Worm (Caenorhabditis elegans): Measurements from ENCODE around the gene C08D8.1.
A peak's percentile ranks its signal among the peaks of the same experiment; 100 is the strongest.

The C08D8.1 gene

ce11 chrV:8357756-8358155, 12.2 kb downstream of the C08D8.1 start:
- TF ChIP-seq T23F11.4 (GFP tag; optimal IDR thresholded peaks at IDR 0.05) = no peak
- no peak for TF ChIP-seq sdc-2 (tag; optimal IDR thresholded peaks at IDR 0.05)
- TF ChIP-seq hlh-30 (tag; optimal IDR thresholded peaks at IDR 0.05; ENCODE audit: insufficient read depth) = no peak
- TF ChIP-seq pha-4 (tag; optimal IDR thresholded peaks at IDR 0.05) = no peak
- no peak for TF ChIP-seq ceh-22 (tag; optimal IDR thresholded peaks at IDR 0.05)
- TF ChIP-seq ceh-18 (tag; optimal IDR thresholded peaks at IDR 0.05) = no peak
- TF ChIP-seq gmeb-2 (tag; optimal IDR thresholded peaks at IDR 0.05) = no peak
- TF ChIP-seq hlh-15 (tag; optimal IDR thresholded peaks at IDR 0.05) = no peak
- no peak for TF ChIP-seq unc-55 (GFP tag; optimal IDR thresholded peaks at IDR 0.05)
- TF ChIP-seq tbx-7 (tag; optimal IDR thresholded peaks at IDR 0.05) = no peak
- TF ChIP-seq ceh-9 (tag; optimal IDR thresholded peaks at IDR 0.05) = no peak
- TF ChIP-seq lin-11 (tag; optimal IDR thresholded peaks at IDR 0.05) = no peak
- TF ChIP-seq zip-5 (tag; optimal IDR thresholded peaks at IDR 0.05) = no peak
- TF ChIP-seq fax-1 (tag; optimal IDR thresholded peaks at IDR 0.05) = no peak
- TF ChIP-seq ceh-19 (GFP tag; optimal IDR thresholded peaks at IDR 0.05) = no peak
- TF ChIP-seq dmd-4 (tag; optimal IDR thresholded peaks at IDR 0.05; ENCODE audit: borderline replicate concordance) = no peak
- no peak for TF ChIP-seq pag-3 (tag; optimal IDR thresholded peaks at IDR 0.05; ENCODE audit: borderline replicate concordance)
- no peak for TF ChIP-seq npax-4 (tag; optimal IDR thresholded peaks at IDR 0.05)
- no peak for TF ChIP-seq ceh-6 (GFP tag; optimal IDR thresholded peaks at IDR 0.05)
- TF ChIP-seq fkh-10 (GFP tag; optimal IDR thresholded peaks at IDR 0.05) = no peak

- TF ChIP-seq eyg-1 (tag; optimal IDR thresholded peaks at IDR 0.05) (no peak), K02D7.2 (tag; optimal IDR thresholded peaks at IDR 0.05) (no peak), ceh-34 (tag; optimal IDR thresholded peaks at IDR 0.05) (no peak), ceh-14 (tag; optimal IDR thresholded peaks at IDR 0.05) (no peak), fkh-10 (GFP tag; optimal IDR thresholded peaks at IDR 0.05) (no peak), elt-2 (tag; optimal IDR thresholded peaks at IDR 0.05) (no peak), rnt-1 (tag; optimal IDR thresholded peaks at IDR 0.05) (no peak), ceh-22 (tag; optimal IDR thresholded peaks at IDR 0.05) (no peak), nhr-11 (tag; optimal IDR thresholded peaks at IDR 0.05) (no peak), dve-1 (tag; optimal IDR thresholded peaks at IDR 0.05) (no peak), lim-6 (tag; optimal IDR thresholded peaks at IDR 0.05) (no peak), Y22D7AL.16 (tag; optimal IDR thresholded peaks at IDR 0.05) (no peak), hlh-8 (tag; optimal IDR thresholded peaks at IDR 0.05) (no peak)
Observed at ce11 chrV:8358702-8359101, 13.1 kb downstream of the C08D8.1 start.

ce11 chrV:8359113-8359564, 13.6 kb downstream of the C08D8.1 start, which contains the start of gene mpdu-1:
Gene mpdu-1 (minus strand): TSS chrV:8359163.
- TF ChIP-seq elt-2 (tag; optimal IDR thresholded peaks at IDR 0.05) = peak; percentile 36
- no peak for TF ChIP-seq sdc-2 (tag; optimal IDR thresholded peaks at IDR 0.05)
- TF ChIP-seq nfya-1 (tag; optimal IDR thresholded peaks at IDR 0.05) = peak; percentile 27

ce11 chrV:8359792-8360191, 14.2 kb downstream of the C08D8.1 start, which contains the start of gene F38E1.6:
Gene F38E1.6 (plus strand): TSS chrV:8360092.
- TF ChIP-seq ceh-30 (tag; optimal IDR thresholded peaks at IDR 0.05) (no peak), pat-9 (tag; optimal IDR thresholded peaks at IDR 0.05) (no peak), unc-3 (GFP tag; conservative IDR thresholded peaks at IDR 0.05) (no peak), unc-3 (tag; optimal IDR thresholded peaks at IDR 0.05) (no peak), Y22D7AL.16 (tag; optimal IDR thresholded peaks at IDR 0.05) (no peak), pag-3 (tag; optimal IDR thresholded peaks at IDR 0.05; ENCODE audit: borderline replicate concordance) (no peak), sdc-2 (tag; optimal IDR thresholded peaks at IDR 0.05) (no peak), K09A11.1 (tag; optimal IDR thresholded peaks at IDR 0.05; ENCODE audit: insufficient read depth) (no peak), ceh-2 (tag; optimal IDR thresholded peaks at IDR 0.05) (no peak), ceh-31 (tag; optimal IDR thresholded peaks at IDR 0.05) (no peak), ets-4 (tag; optimal IDR thresholded peaks at IDR 0.05) (no peak)

Data from whole organism, late embryonic.